Fruit fly (Drosophila melanogaster): ENCODE results near the gene Bin1.

Gene Bin1

dm6 chr3R:16207074-16207609, 17.8 kb upstream of the Bin1 start (continued):
- TF ChIP-seq CG2199 (GFP tag; IDR thresholded peaks at IDR 0.05) (peak; percentile 94), cg (GFP tag; optimal IDR thresholded peaks at IDR 0.05) (peak; percentile 83), her (GFP tag; optimal IDR thresholded peaks at IDR 0.05) (peak; percentile 33), CG6854 (GFP tag; optimal IDR thresholded peaks at IDR 0.05) (peak; percentile 5), CG30020 (tag; optimal IDR thresholded peaks at IDR 0.05) (no peak), CG12071 (GFP tag; optimal IDR thresholded peaks at IDR 0.05) (peak; percentile 45), ind (GFP tag; optimal IDR thresholded peaks at IDR 0.05) (no peak), row (GFP tag; IDR thresholded peaks at IDR 0.05) (peak; percentile 45; the same call in 2 of the 3 replicates), so (GFP tag; IDR thresholded peaks at IDR 0.05) (peak; percentile 65; the same call in 2 of the 3 replicates), CG10959 (GFP tag; IDR thresholded peaks at IDR 0.05) (no peak), CG15479 (GFP tag; optimal IDR thresholded peaks at IDR 0.05) (no peak), Hand (GFP tag; optimal IDR thresholded peaks at IDR 0.05) (peak; percentile 40), scrt (GFP tag; optimal IDR thresholded peaks at IDR 0.05) (peak; percentile 27), exex (tag; optimal IDR thresholded peaks at IDR 0.05) (peak; percentile 36), Doc2 (GFP tag; IDR thresholded peaks at IDR 0.05) (no peak), kni (GFP tag; optimal IDR thresholded peaks at IDR 0.05) (peak; percentile 82), CG3163 (GFP tag; optimal IDR thresholded peaks at IDR 0.05) (peak; percentile 31), CG13296 (GFP tag; optimal IDR thresholded peaks at IDR 0.05) (peak; percentile 37), H15 (GFP tag; IDR thresholded peaks at IDR 0.05) (0 out of 3 replicates have a peak, but pooled peaks have one; percentile 8), grn (GFP tag; optimal IDR thresholded peaks at IDR 0.05) (peak; percentile 73), CG2678 (tag; optimal IDR thresholded peaks at IDR 0.05) (peak; percentile 8), odd (GFP tag; optimal IDR thresholded peaks at IDR 0.05) (peak; percentile 36), chm (GFP tag; IDR thresholded peaks at IDR 0.05) (peak; percentile 69), vnd (GFP tag; IDR thresholded peaks at IDR 0.05; ENCODE audit: partially characterized antibody) (no peak), HmgZ (tag; optimal IDR thresholded peaks at IDR 0.05) (peak; percentile 83), tup (GFP tag; optimal IDR thresholded peaks at IDR 0.05) (no peak), Drgx (GFP tag; IDR thresholded peaks at IDR 0.05) (peak; percentile 59), fu2 (GFP tag; optimal IDR thresholded peaks at IDR 0.05) (no peak), Ptx1 (GFP tag; IDR thresholded peaks at IDR 0.05) (0 out of 2 replicates have a peak, but pooled peaks have one; percentile 8), Dref (GFP tag; IDR thresholded peaks at IDR 0.05) (peak; percentile 28; the same call in 1 of the 2 replicates), CG1024 (GFP tag; IDR thresholded peaks at IDR 0.05) (no peak), CG15073 (GFP tag; optimal IDR thresholded peaks at IDR 0.05) (no peak), CG2120 (GFP tag; optimal IDR thresholded peaks at IDR 0.05) (peak; percentile 43), CG9932 (GFP tag; IDR thresholded peaks at IDR 0.05) (peak; percentile 62), Rfx (GFP tag; IDR thresholded peaks at IDR 0.05) (peak; percentile 60), lilli (GFP tag; optimal IDR thresholded peaks at IDR 0.05) (peak; percentile 31), CG4360 (GFP tag; IDR thresholded peaks at IDR 0.05) (peak; percentile 87), CG8290 (GFP tag; optimal IDR thresholded peaks at IDR 0.05) (peak; percentile 52), CG8290 (tag; optimal IDR thresholded peaks at IDR 0.05) (peak in 1 of 2 experiments; percentile 81), GATAe (GFP tag; conservative IDR thresholded peaks at IDR 0.05) (peak; percentile 45; the same call in 1 of the 2 replicates), CG5245 (GFP tag; optimal IDR thresholded peaks at IDR 0.05) (no peak), sug (tag; optimal IDR thresholded peaks at IDR 0.05) (peak; percentile 89), h (optimal IDR thresholded peaks at IDR 0.05) (no peak), Atf6 (GFP tag; IDR thresholded peaks at IDR 0.05) (no peak; the same call in 1 of the 2 replicates), CG2712 (tag; optimal IDR thresholded peaks at IDR 0.05) (peak; percentile 27), Dip3 (GFP tag; optimal IDR thresholded peaks at IDR 0.05) (peak; percentile 3), Dbx (GFP tag; IDR thresholded peaks at IDR 0.05) (peak; percentile 37; the same call in 1 of the 3 replicates), nau (GFP tag; optimal IDR thresholded peaks at IDR 0.05) (peak; percentile 16), Vsx1 (GFP tag; optimal IDR thresholded peaks at IDR 0.05) (no peak), CG1529 (GFP tag; optimal IDR thresholded peaks at IDR 0.05) (no peak), CG18599 (GFP tag; optimal IDR thresholded peaks at IDR 0.05) (peak; percentile 72)
